Fruit fly (Drosophila melanogaster) whole organism, embryonic: ENCODE results near the gene CG15534.

Experiments
- CG11247 ChIP-seq: fragments of 200-800 bp; sonication (Bioruptor generic); IDR thresholded peaks from 2 replicates; pipeline ENCODE4 v1.3.6; 2022; ENCODE audit warnings: missing biosample characterization, missing genetic modification characterization
- CG11456 ChIP-seq: fragments of 200-800 bp; sonication (Bioruptor generic); IDR thresholded peaks from 3 replicates; pipeline ENCODE4 v1.3.6; 2022; ENCODE audit warnings: missing biosample characterization, missing genetic modification characterization
- CG12659 ChIP-seq: fragments of 200-800 bp; sonication (Bioruptor generic); optimal IDR thresholded peaks from 3 replicates; lab custom pipeline; 2017; ENCODE audit warnings: mild to moderate bottlenecking, missing biosample characterization, missing genetic modification reagents, missing genetic modification characterization
- CG12769 ChIP-seq: fragments of 200-800 bp; sonication (Bioruptor generic); optimal IDR thresholded peaks from 2 replicates; lab custom pipeline; 2019; ENCODE audit warnings: missing biosample characterization, mild to moderate bottlenecking, missing genetic modification characterization, moderate library complexity
- CG13287 ChIP-seq: fragments of 200-800 bp; sonication (Bioruptor generic); IDR thresholded peaks from 2 replicates; pipeline ENCODE4 v1.3.6; 2022; ENCODE audit warnings: missing biosample characterization, missing genetic modification characterization; ENCODE audit not compliant: partially characterized antibody
- CG13894 ChIP-seq: fragments of 200-800 bp; sonication (Bioruptor generic); optimal IDR thresholded peaks from 3 replicates; lab custom pipeline; 2018; ENCODE audit warnings: missing biosample characterization, mild to moderate bottlenecking, missing genetic modification characterization, moderate library complexity
- CG14710 ChIP-seq: fragments of 200-800 bp; sonication (Bioruptor generic); optimal IDR thresholded peaks from 3 replicates; lab custom pipeline; 2019; ENCODE audit warnings: missing biosample characterization, mild to moderate bottlenecking, missing genetic modification characterization, moderate library complexity
- CG1647 ChIP-seq: fragments of 200-800 bp; sonication (Bioruptor generic); optimal IDR thresholded peaks from 3 replicates; lab custom pipeline; 2016; ENCODE audit warnings: missing biosample characterization, missing genetic modification characterization
- CG16813 ChIP-seq: fragments of 200-800 bp; sonication (Bioruptor generic); IDR thresholded peaks from 3 replicates; pipeline ENCODE4 v1.3.6; 2022; ENCODE audit warnings: missing biosample characterization, missing genetic modification characterization; ENCODE audit not compliant: partially characterized antibody
- CG2120 ChIP-seq: fragments of 200-800 bp; sonication (Bioruptor generic); optimal IDR thresholded peaks from 3 replicates; lab custom pipeline; 2016; ENCODE audit warnings: missing biosample characterization, missing genetic modification characterization
- CG2712 ChIP-seq: fragments of 200-800 bp; optimal IDR thresholded peaks from 3 replicates; lab custom pipeline; 2019; ENCODE audit warnings: missing biosample characterization, mild to moderate bottlenecking, missing genetic modification characterization, moderate library complexity
- CG4282 ChIP-seq: fragments of 200-800 bp; sonication (Bioruptor generic); optimal IDR thresholded peaks from 2 replicates; lab custom pipeline; 2016; ENCODE audit warnings: missing biosample characterization, missing genetic modification characterization
- CG4617 ChIP-seq: fragments of 200-800 bp; sonication (Bioruptor generic); optimal IDR thresholded peaks from 3 replicates; lab custom pipeline; 2016; ENCODE audit warnings: missing biosample characterization, missing genetic modification characterization, borderline replicate concordance
- CG4730 ChIP-seq: fragments of 200-800 bp; sonication (Bioruptor generic); IDR thresholded peaks from 2 replicates; pipeline ENCODE4 v1.3.6; 2022; ENCODE audit warnings: missing biosample characterization, missing genetic modification characterization
- CG5245 ChIP-seq: fragments of 200-800 bp; sonication (Bioruptor generic); optimal IDR thresholded peaks from 3 replicates; lab custom pipeline; 2016; ENCODE audit warnings: missing biosample characterization, missing genetic modification characterization
- CG6689 ChIP-seq: fragments of 200-800 bp; sonication (Bioruptor generic); IDR thresholded peaks from 2 replicates; pipeline ENCODE4 v1.3.6; 2022; ENCODE audit warnings: missing biosample characterization, missing genetic modification characterization
- CG7372 ChIP-seq: fragments of 200-800 bp; sonication (Bioruptor generic); IDR thresholded peaks from 2 replicates; pipeline ENCODE4 v1.3.6; 2022; ENCODE audit warnings: missing biosample characterization, missing genetic modification characterization
- CG9797 ChIP-seq: fragments of 200-800 bp; sonication (Bioruptor generic); optimal IDR thresholded peaks from 3 replicates; lab custom pipeline; 2018; ENCODE audit warnings: missing biosample characterization, mild to moderate bottlenecking, missing genetic modification characterization
- CTCF ChIP-seq: fragments of 200-800 bp; sonication (Bioruptor generic); optimal IDR thresholded peaks from 2 replicates; lab custom pipeline; 2017; ENCODE audit warnings: missing biosample characterization, mild to moderate bottlenecking, missing genetic modification characterization, moderate library complexity
- CoRest ChIP-seq: fragments of 200-800 bp; sonication (Bioruptor generic); optimal IDR thresholded peaks from 3 replicates; lab custom pipeline; 2018; ENCODE audit warnings: missing biosample characterization, mild to moderate bottlenecking, missing genetic modification characterization, moderate library complexity
- HLH3B ChIP-seq: fragments of 200-800 bp; sonication (Bioruptor generic); IDR thresholded peaks from 2 replicates; pipeline ENCODE4 v1.3.6; 2022; ENCODE audit warnings: missing biosample characterization, missing genetic modification characterization
- HLH4C ChIP-seq: fragments of 200-800 bp; sonication (Bioruptor generic); IDR thresholded peaks from 3 replicates; pipeline ENCODE4 v1.3.6; 2022; ENCODE audit warnings: missing biosample characterization, missing genetic modification characterization; ENCODE audit not compliant: partially characterized antibody
- Hmr ChIP-seq: fragments of 200-800 bp; sonication (Bioruptor generic); optimal IDR thresholded peaks from 3 replicates; lab custom pipeline; 2017; ENCODE audit warnings: mild to moderate bottlenecking, missing biosample characterization, missing genetic modification reagents, missing genetic modification characterization
- MTF-1 ChIP-seq: fragments of 200-800 bp; sonication (Bioruptor generic); optimal IDR thresholded peaks from 2 replicates; lab custom pipeline; 2018; ENCODE audit warnings: missing biosample characterization, mild to moderate bottlenecking, missing genetic modification characterization, borderline replicate concordance
- Med ChIP-seq: fragments of 200-800 bp; sonication (Bioruptor generic); peaks from one replicate; lab custom pipeline; 2016; ENCODE audit warnings: missing biosample characterization, missing genetic modification characterization, mild to moderate bottlenecking, inconsistent platforms, moderate library complexity
- Opbp ChIP-seq: fragments of 200-800 bp; sonication (Bioruptor generic); IDR thresholded peaks from 3 replicates; pipeline ENCODE4 v1.3.6; 2022; ENCODE audit warnings: missing biosample characterization, missing genetic modification characterization; ENCODE audit not compliant: partially characterized antibody
- Side ChIP-seq: fragments of 200-800 bp; sonication (Bioruptor generic); optimal IDR thresholded peaks from 2 replicates; lab custom pipeline; 2016; ENCODE audit warnings: missing biosample characterization, missing genetic modification characterization
- Ssrp ChIP-seq: fragments of 200-800 bp; sonication (Bioruptor generic); optimal IDR thresholded peaks from 2 replicates; lab custom pipeline; 2018; ENCODE audit warnings: missing biosample characterization, mild to moderate bottlenecking, missing genetic modification characterization, moderate library complexity
- YL-1 ChIP-seq: fragments of 200-800 bp; sonication (Bioruptor generic); optimal IDR thresholded peaks from 3 replicates; lab custom pipeline; 2017; ENCODE audit warnings: missing biosample characterization, mild to moderate bottlenecking, missing genetic modification characterization
- abd-A ChIP-seq: fragments of 200-800 bp; sonication (Bioruptor generic); optimal IDR thresholded peaks from 3 replicates; lab custom pipeline; 2019; ENCODE audit warnings: missing biosample characterization, mild to moderate bottlenecking, missing genetic modification characterization, moderate library complexity
- az2 ChIP-seq: fragments of 200-800 bp; sonication (Bioruptor generic); optimal IDR thresholded peaks from 3 replicates; lab custom pipeline; 2016; ENCODE audit warnings: missing biosample characterization, missing genetic modification characterization
- bbx ChIP-seq: fragments of 200-800 bp; sonication (Bioruptor generic); IDR thresholded peaks from 2 replicates; pipeline ENCODE4 v1.3.6; 2022; ENCODE audit warnings: missing biosample characterization, missing genetic modification characterization; ENCODE audit not compliant: partially characterized antibody
- bcd ChIP-seq: fragments of 200-800 bp; sonication (Bioruptor generic); optimal IDR thresholded peaks from 2 replicates; lab custom pipeline; 2017; ENCODE audit warnings: missing biosample characterization, mild to moderate bottlenecking, missing genetic modification characterization
- chif ChIP-seq, 2 experiments: fragments of 200-800 bp; sonication (Bioruptor generic); optimal IDR thresholded peaks; 3 replicates each; lab custom pipeline; 2016; ENCODE audit warnings: missing biosample characterization in 2 of 2, missing genetic modification characterization in 2 of 2
- crp ChIP-seq, 2 experiments: fragments of 200-800 bp; sonication (Bioruptor generic); optimal IDR thresholded peaks; 2 replicates in 1 of 2; 3 replicates in 1 of 2; lab custom pipeline; 2017; ENCODE audit warnings: missing biosample characterization in 2 of 2, missing genetic modification characterization in 2 of 2, mild to moderate bottlenecking in 1 of 2, moderate library complexity in 1 of 2
- dmrt99B ChIP-seq: fragments of 200-800 bp; sonication (Bioruptor generic); optimal IDR thresholded peaks from 2 replicates; lab custom pipeline; 2018; ENCODE audit warnings: missing biosample characterization, mild to moderate bottlenecking, missing genetic modification characterization, moderate library complexity
- ftz-f1 ChIP-seq: fragments of 200-800 bp; sonication (Bioruptor generic); optimal IDR thresholded peaks from 2 replicates; lab custom pipeline; 2016; ENCODE audit warnings: missing biosample characterization, missing genetic modification characterization
- gro ChIP-seq: fragments of 200-800 bp; sonication (Bioruptor generic); optimal IDR thresholded peaks from 2 replicates; lab custom pipeline; 2016; ENCODE audit warnings: missing biosample characterization, missing genetic modification characterization
- mld ChIP-seq: fragments of 200-800 bp; sonication (Bioruptor generic); IDR thresholded peaks from 3 replicates; pipeline ENCODE4 v1.3.6; 2022; ENCODE audit warnings: missing biosample characterization, missing genetic modification characterization; ENCODE audit not compliant: partially characterized antibody
- nerfin-2 ChIP-seq: fragments of 200-800 bp; sonication (Bioruptor generic); IDR thresholded peaks from 2 replicates; pipeline ENCODE4 v1.3.6; 2022; ENCODE audit warnings: missing biosample characterization, missing genetic modification characterization; ENCODE audit not compliant: partially characterized antibody
- nmo ChIP-seq: fragments of 200-800 bp; sonication (Bioruptor generic); optimal IDR thresholded peaks from 2 replicates; lab custom pipeline; 2018; ENCODE audit warnings: missing biosample characterization, mild to moderate bottlenecking, missing genetic modification characterization, moderate library complexity
- p53 ChIP-seq: fragments of 200-800 bp; sonication (Bioruptor generic); optimal IDR thresholded peaks from 2 replicates; lab custom pipeline; 2016; ENCODE audit warnings: missing biosample characterization, missing genetic modification characterization
- pnt ChIP-seq: fragments of 200-800 bp; sonication (Bioruptor generic); optimal IDR thresholded peaks from 3 replicates; lab custom pipeline; 2016; ENCODE audit warnings: missing biosample characterization, missing genetic modification characterization
- pum ChIP-seq: fragments of 200-800 bp; sonication (Bioruptor generic); optimal IDR thresholded peaks from 2 replicates; lab custom pipeline; 2016; ENCODE audit warnings: missing biosample characterization, missing genetic modification characterization
- shn ChIP-seq: fragments of 200-800 bp; sonication (Bioruptor generic); optimal IDR thresholded peaks from 3 replicates; lab custom pipeline; 2016; ENCODE audit warnings: missing biosample characterization, missing genetic modification characterization
- slbo ChIP-seq: fragments of 200-800 bp; sonication (Bioruptor generic); IDR thresholded peaks from 2 replicates; pipeline ENCODE4 v1.3.6; 2022; ENCODE audit warnings: missing biosample characterization, missing genetic modification characterization
- sna ChIP-seq: fragments of 200-800 bp; sonication (Bioruptor generic); IDR thresholded peaks from 2 replicates; pipeline ENCODE4 v1.3.6; 2022; ENCODE audit warnings: missing biosample characterization, missing genetic modification characterization; ENCODE audit not compliant: partially characterized antibody
- sug ChIP-seq: fragments of 200-800 bp; optimal IDR thresholded peaks from 2 replicates; lab custom pipeline; 2019; ENCODE audit warnings: missing biosample characterization, mild to moderate bottlenecking, missing genetic modification characterization, moderate library complexity
- tx ChIP-seq: fragments of 200-800 bp; sonication (Bioruptor generic); optimal IDR thresholded peaks from 2 replicates; lab custom pipeline; 2016; ENCODE audit warnings: missing biosample characterization, missing genetic modification characterization
- wek ChIP-seq: fragments of 200-800 bp; sonication (Bioruptor generic); optimal IDR thresholded peaks from 3 replicates; lab custom pipeline; 2018; ENCODE audit warnings: missing biosample characterization, mild to moderate bottlenecking, missing genetic modification characterization, moderate library complexity

Gene CG15534

DNA sequence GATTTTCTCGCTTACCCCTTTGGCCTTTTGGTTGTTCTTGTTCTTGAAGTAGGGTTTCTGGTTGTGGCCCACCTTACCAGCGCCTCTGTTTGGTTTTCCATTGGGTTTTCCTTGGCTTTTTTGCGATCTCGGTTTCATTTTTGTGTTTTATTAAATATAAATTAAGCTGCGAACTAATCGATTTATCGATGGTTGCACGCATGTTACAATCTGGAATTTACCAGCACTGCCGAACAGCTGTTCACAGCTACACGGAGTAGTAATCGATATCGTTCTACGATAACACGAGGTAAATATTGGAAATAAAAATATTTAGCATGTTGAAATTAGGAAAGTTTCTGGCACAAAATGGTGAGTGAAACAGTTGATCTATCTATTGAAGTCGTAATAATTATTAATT lies 8.2 kb upstream of the CG15534 start, which contains the start of the genes CG15535 and mRpS18C (continued):
- TF ChIP-seq Ssrp (tag; lab: Kevin White, UChicago) (no peak), shn (GFP tag; lab: Kevin White, UChicago) (no peak), CG2120 (GFP tag; lab: Kevin White, UChicago) (no peak), CG2712 (tag; lab: Kevin White, UChicago) (peak; percentile 23), p53 (GFP tag; lab: Kevin White, UChicago) (no peak), CG12769 (no peak), chif (GFP tag; optimal IDR thresholded peaks at IDR 0.05; lab: Kevin White, UChicago) (no peak), gro (GFP tag; lab: Kevin White, UChicago) (no peak), Side (GFP tag; lab: Kevin White, UChicago) (no peak), CG11247 (no peak), mld (peak; percentile 64; the same call in 1 of the 3 replicates), CG4282 (no peak), bcd (GFP tag; lab: Kevin White, UChicago) (no peak), CG6689 (GFP tag; lab: Robert Waterston, UW) (no peak), sug (peak; percentile 22), sna (GFP tag; lab: Robert Waterston, UW) (peak; percentile 86), MTF-1 (GFP tag; lab: Kevin White, UChicago) (peak; percentile 11), wek (GFP tag; lab: Kevin White, UChicago) (no peak), CG1647 (no peak), pnt (no peak), Med (GFP tag; lab: Kevin White, UChicago) (peak; percentile 84), CG13287 (GFP tag; lab: Robert Waterston, UW) (peak; percentile 86), Hmr (no peak), abd-A (tag; lab: Kevin White, UChicago) (no peak), nmo (peak; percentile 22), bbx (GFP tag; lab: Robert Waterston, UW) (peak; percentile 81), ftz-f1 (GFP tag; lab: Kevin White, UChicago) (peak; percentile 38), crp (GFP tag; optimal IDR thresholded peaks at IDR 0.05; lab: Kevin White, UChicago) (peak; percentile 82 to 96), CG7372 (no peak), CoRest (tag; lab: Kevin White, UChicago) (no peak), tx (GFP tag; lab: Kevin White, UChicago) (no peak), CG5245 (GFP tag; lab: Kevin White, UChicago) (no peak), CTCF (peak; percentile 71), HLH3B (GFP tag; lab: Robert Waterston, UW) (no peak), CG11456 (no peak), CG4730 (GFP tag; lab: Robert Waterston, UW) (no peak), CG4617 (peak; percentile 38), az2 (no peak), CG16813 (GFP tag; lab: Robert Waterston, UW) (peak; percentile 76), CG14710 (peak; percentile 27), Opbp (GFP tag; lab: Robert Waterston, UW) (peak; percentile 83; the same call in 2 of the 3 replicates), CG13894 (tag; lab: Kevin White, UChicago) (no peak), HLH4C (GFP tag; lab: Robert Waterston, UW) (peak; percentile 81), CG9797 (GFP tag; lab: Kevin White, UChicago) (peak; percentile 21), YL-1 (peak; percentile 85), nerfin-2 (GFP tag; lab: Robert Waterston, UW) (peak; percentile 63), slbo (0 out of 2 replicates have a peak, but pooled peaks have one; percentile 21), CG12659 (GFP tag; lab: Kevin White, UChicago) (peak; percentile 57), dmrt99B (tag; lab: Kevin White, UChicago) (no peak), pum (GFP tag; lab: Kevin White, UChicago) (no peak)
